Fruit fly (Drosophila melanogaster): ENCODE data around the gene Cip4.

Gene Cip4

dm6 chr3L:4304244-4304959 is 59.5 kb downstream of the Cip4 start (continued):
- TF ChIP-seq Hr38 (GFP tag; optimal IDR thresholded peaks at IDR 0.05) (peak; percentile 48), CG11294 (GFP tag; IDR thresholded peaks at IDR 0.05) (peak; percentile 82), fkh (GFP tag; optimal IDR thresholded peaks at IDR 0.05) (no peak), Blimp-1 (GFP tag; optimal IDR thresholded peaks at IDR 0.05) (peak; percentile 100), OdsH (GFP tag; optimal IDR thresholded peaks at IDR 0.05) (peak; percentile 88), CG31627 (GFP tag; optimal IDR thresholded peaks at IDR 0.05) (peak; percentile 87), CG3919 (GFP tag; optimal IDR thresholded peaks at IDR 0.05) (peak; percentile 92), fd59A (GFP tag; optimal IDR thresholded peaks at IDR 0.05) (peak; percentile 59), CG6163 (GFP tag; IDR thresholded peaks at IDR 0.05) (peak; percentile 96), lz (GFP tag; optimal IDR thresholded peaks at IDR 0.05) (peak; percentile 88), Eip93F (GFP tag; optimal IDR thresholded peaks at IDR 0.05) (peak; percentile 58), Eip78C (GFP tag) (peak; percentile 97), Ets21C (GFP tag; optimal IDR thresholded peaks at IDR 0.05) (peak; percentile 70), CG1621 (tag; optimal IDR thresholded peaks at IDR 0.05) (peak; percentile 63), CG6792 (GFP tag; optimal IDR thresholded peaks at IDR 0.05) (peak; percentile 86), achi (GFP tag; optimal IDR thresholded peaks at IDR 0.05) (peak; percentile 88), CG9139 (GFP tag; optimal IDR thresholded peaks at IDR 0.05) (peak; percentile 39), CG11762 (GFP tag; optimal IDR thresholded peaks at IDR 0.05; ENCODE audit: insufficient read depth) (peak; percentile 76), CG11902 (GFP tag; optimal IDR thresholded peaks at IDR 0.05) (peak; percentile 75), Smox (GFP tag; optimal IDR thresholded peaks at IDR 0.05) (peak; percentile 90), Ets96B (tag; optimal IDR thresholded peaks at IDR 0.05) (peak; percentile 74), eg (GFP tag; IDR thresholded peaks at IDR 0.05) (peak; percentile 96), CG3032 (tag; optimal IDR thresholded peaks at IDR 0.05) (peak; percentile 64), Eip75B (GFP tag; optimal IDR thresholded peaks at IDR 0.05) (peak; percentile 89), Sox15 (GFP tag; optimal IDR thresholded peaks at IDR 0.05) (peak; percentile 47), pdm3 (GFP tag; optimal IDR thresholded peaks at IDR 0.05) (peak; percentile 90), CG34406 (GFP tag; optimal IDR thresholded peaks at IDR 0.05) (peak; percentile 83), CG32006 (GFP tag; optimal IDR thresholded peaks at IDR 0.05) (peak; percentile 93), CG6808 (GFP tag; optimal IDR thresholded peaks at IDR 0.05) (peak; percentile 50), fd85E (GFP tag; optimal IDR thresholded peaks at IDR 0.05) (no peak), CG4318 (GFP tag; optimal IDR thresholded peaks at IDR 0.05) (peak; percentile 82), Hr4 (GFP tag; optimal IDR thresholded peaks at IDR 0.05) (peak; percentile 92), CG6854 (GFP tag; optimal IDR thresholded peaks at IDR 0.05) (peak; percentile 92)

dm6 chr3L:4302088-4302487 is 61.8 kb downstream of the Cip4 start:
- TF ChIP-seq cyc (GFP tag; optimal IDR thresholded peaks at IDR 0.05) (no peak), esn (GFP tag; optimal IDR thresholded peaks at IDR 0.05) (no peak), Blimp-1 (GFP tag; optimal IDR thresholded peaks at IDR 0.05) (no peak), Smox (GFP tag; optimal IDR thresholded peaks at IDR 0.05) (no peak), CG6854 (GFP tag; optimal IDR thresholded peaks at IDR 0.05) (no peak), CG15336 (GFP tag; IDR thresholded peaks at IDR 0.05) (0 out of 2 replicates have a peak, but pooled peaks have one; percentile 34), CG6276 (GFP tag; optimal IDR thresholded peaks at IDR 0.05) (peak; percentile 25), Hr4 (GFP tag; optimal IDR thresholded peaks at IDR 0.05) (peak; percentile 46), ss (GFP tag; optimal IDR thresholded peaks at IDR 0.05) (no peak), CG7368 (GFP tag; optimal IDR thresholded peaks at IDR 0.05) (no peak), topi (GFP tag; optimal IDR thresholded peaks at IDR 0.05) (no peak), Sox102F (GFP tag; optimal IDR thresholded peaks at IDR 0.05) (no peak), CG4318 (GFP tag; optimal IDR thresholded peaks at IDR 0.05) (peak; percentile 51), Lpt (GFP tag; optimal IDR thresholded peaks at IDR 0.05) (no peak), lz (GFP tag; optimal IDR thresholded peaks at IDR 0.05) (no peak), fd59A (GFP tag; optimal IDR thresholded peaks at IDR 0.05) (no peak), vri (GFP tag; optimal IDR thresholded peaks at IDR 0.05) (no peak), fkh (GFP tag; optimal IDR thresholded peaks at IDR 0.05) (no peak), Sox15 (GFP tag; optimal IDR thresholded peaks at IDR 0.05) (no peak), spab (GFP tag; optimal IDR thresholded peaks at IDR 0.05) (no peak), CG32006 (GFP tag; optimal IDR thresholded peaks at IDR 0.05) (peak; percentile 65), Eip78C (GFP tag) (peak; percentile 76), CG11294 (GFP tag; IDR thresholded peaks at IDR 0.05) (no peak), CG8119 (GFP tag; IDR thresholded peaks at IDR 0.05) (peak; percentile 44; the same call in 2 of the 3 replicates)

Data from whole organism, prepupa.